Comparison of ENCODE assay signal across 4 worm cellular contexts in genomic region chrIV:2602862-2603189, ce11.
TF ChIP-seq lines count a peak whose summit lies in the region.

No protein-coding gene starts in this region.

TF ChIP-seq in whole organism, L1 larva, 84 proteins besides CTCF, POLR2A, EP300 and RAD21:
- TF ChIP-seq nhr-20 (tag; optimal IDR thresholded peaks at IDR 0.05; lab: Kevin White, UChicago), result no peak
- TF ChIP-seq tbx-2 (tag; optimal IDR thresholded peaks at IDR 0.05; lab: Kevin White, UChicago), result no peak
- no peak for TF ChIP-seq mef-2 (tag; optimal IDR thresholded peaks at IDR 0.05; lab: Kevin White, UChicago)
- TF ChIP-seq hlh-17 (GFP tag; optimal IDR thresholded peaks at IDR 0.05; lab: Kevin White, UChicago; ENCODE audit: borderline replicate concordance), result peak; percentile 27
- peak; percentile 28 for TF ChIP-seq lin-13 (GFP tag; optimal IDR thresholded peaks at IDR 0.05; lab: Kevin White, UChicago)
TF ChIP-seq in whole organism, L1 larva: peak in this region for 2.

TF ChIP-seq in whole organism, L4 larva, 104 proteins besides CTCF, POLR2A, EP300 and RAD21 (continues in another document):
- TF ChIP-seq ceh-20 (GFP tag; IDR thresholded peaks at IDR 0.05; lab: Robert Waterston, UW), result no peak; the same call in 1 of the 2 replicates
- TF ChIP-seq nhr-48 (tag; optimal IDR thresholded peaks at IDR 0.05; lab: Kevin White, UChicago), result no peak
- TF ChIP-seq nhr-25 (tag; optimal IDR thresholded peaks at IDR 0.05; lab: Kevin White, UChicago; ENCODE audit: borderline replicate concordance, insufficient read depth), result no peak
- no peak for TF ChIP-seq ZK546.5 (tag; optimal IDR thresholded peaks at IDR 0.05; lab: Kevin White, UChicago)
- no peak for TF ChIP-seq duxl-1 (tag; optimal IDR thresholded peaks at IDR 0.05; lab: Kevin White, UChicago; ENCODE audit: poor library complexity)
- 0 out of 2 replicates have a peak, but pooled peaks have one; percentile 14 for TF ChIP-seq tag-97 (GFP tag; IDR thresholded peaks at IDR 0.05; lab: Robert Waterston, UW)
- TF ChIP-seq aly-2 (tag; optimal IDR thresholded peaks at IDR 0.05; lab: Kevin White, UChicago), result no peak
- no peak for TF ChIP-seq mdt-29 (GFP tag; IDR thresholded peaks at IDR 0.05; lab: Robert Waterston, UW)
- peak; percentile 62; the same call in 1 of the 2 replicates for TF ChIP-seq T26A8.4 (GFP tag; IDR thresholded peaks at IDR 0.05; lab: Robert Waterston, UW)
- no peak for TF ChIP-seq cey-2 (tag; optimal IDR thresholded peaks at IDR 0.05; lab: Kevin White, UChicago; ENCODE audit: borderline replicate concordance, insufficient read depth)
- 0 out of 2 replicates have a peak, but pooled peaks have one; percentile 68 for TF ChIP-seq D1046.2 (GFP tag; IDR thresholded peaks at IDR 0.05; lab: Robert Waterston, UW)
- peak; percentile 59; the same call in 1 of the 2 replicates for TF ChIP-seq madf-9 (GFP tag; conservative IDR thresholded peaks at IDR 0.05; lab: Robert Waterston, UW)
- no peak for TF ChIP-seq mdl-1 (tag; optimal IDR thresholded peaks at IDR 0.05; lab: Kevin White, UChicago)
- TF ChIP-seq ctbp-1 (GFP tag; IDR thresholded peaks at IDR 0.05; lab: Robert Waterston, UW), result peak; percentile 43; the same call in 1 of the 2 replicates
- TF ChIP-seq nhr-111 (GFP tag; optimal IDR thresholded peaks at IDR 0.05; lab: Kevin White, UChicago), result no peak
- no peak for TF ChIP-seq nhr-76 (tag; optimal IDR thresholded peaks at IDR 0.05; lab: Kevin White, UChicago)
- TF ChIP-seq lim-7 (GFP tag; IDR thresholded peaks at IDR 0.05; lab: Robert Waterston, UW), result 0 out of 2 replicates have a peak, but pooled peaks have one; percentile 42
- 0 out of 2 replicates have a peak, but pooled peaks have one; percentile 22 for TF ChIP-seq php-3 (GFP tag; IDR thresholded peaks at IDR 0.05; lab: Robert Waterston, UW)
- TF ChIP-seq zip-2 (tag; optimal IDR thresholded peaks at IDR 0.05; lab: Kevin White, UChicago), result peak; percentile 4
- no peak for TF ChIP-seq daf-12 (tag; optimal IDR thresholded peaks at IDR 0.05; lab: Kevin White, UChicago)
- peak; percentile 76 for TF ChIP-seq set-16 (GFP tag; IDR thresholded peaks at IDR 0.05; lab: Robert Waterston, UW)
- TF ChIP-seq daf-19 (GFP tag; conservative IDR thresholded peaks at IDR 0.05; lab: Robert Waterston, UW), result no peak
- TF ChIP-seq aha-1 (tag; lab: Kevin White, UChicago), result no peak
- TF ChIP-seq Y5F2A.4 (GFP tag; optimal IDR thresholded peaks at IDR 0.05; lab: Kevin White, UChicago), result no peak
- peak; percentile 32 for TF ChIP-seq lin-38 (GFP tag; IDR thresholded peaks at IDR 0.05; lab: Robert Waterston, UW)
- TF ChIP-seq F10B5.3 (tag; optimal IDR thresholded peaks at IDR 0.05; lab: Kevin White, UChicago), result no peak

TF ChIP-seq in whole organism, early embryonic, 17 proteins besides CTCF, POLR2A, EP300 and RAD21:
- TF ChIP-seq flt-1 (GFP tag; IDR thresholded peaks at IDR 0.05; lab: Robert Waterston, UW) (no peak), hnd-1 (tag; optimal IDR thresholded peaks at IDR 0.05; lab: Kevin White, UChicago) (no peak), B0310.2 (tag; optimal IDR thresholded peaks at IDR 0.05; lab: Kevin White, UChicago) (no peak), tra-4 (tag; optimal IDR thresholded peaks at IDR 0.05; lab: Kevin White, UChicago) (no peak), tbx-11 (GFP tag; IDR thresholded peaks at IDR 0.05; lab: Robert Waterston, UW) (no peak), sea-1 (GFP tag; conservative IDR thresholded peaks at IDR 0.05; lab: Robert Waterston, UW) (0 out of 2 replicates have a peak, but pooled peaks have one; percentile 12)

TF ChIP-seq in whole organism, young adult, 124 proteins besides CTCF, POLR2A, EP300 and RAD21:
- TF ChIP-seq atf-7 (tag; optimal IDR thresholded peaks at IDR 0.05; lab: Kevin White, UChicago) (no peak), egrh-3 (GFP tag; IDR thresholded peaks at IDR 0.05; lab: Robert Waterston, UW) (peak; percentile 45; the same call in 1 of the 2 replicates), chd-7 (tag; optimal IDR thresholded peaks at IDR 0.05; lab: Kevin White, UChicago) (peak; percentile 77), let-607 (tag; optimal IDR thresholded peaks at IDR 0.05; lab: Kevin White, UChicago) (peak in 1 of 2 experiments; percentile 11), attf-3 (GFP tag; conservative IDR thresholded peaks at IDR 0.05; lab: Robert Waterston, UW) (peak; percentile 49; the same call in 1 of the 2 replicates), pbrm-1 (GFP tag; IDR thresholded peaks at IDR 0.05; lab: Robert Waterston, UW) (peak; percentile 51; the same call in 1 of the 2 replicates), tbp1 (GFP tag; optimal IDR thresholded peaks at IDR 0.05; lab: Kevin White, UChicago) (peak; percentile 47), snpc-1.1 (tag; optimal IDR thresholded peaks at IDR 0.05; lab: Kevin White, UChicago; ENCODE audit: insufficient read depth) (no peak), hsf-1 (GFP tag; IDR thresholded peaks at IDR 0.05; lab: Robert Waterston, UW) (0 out of 2 replicates have a peak, but pooled peaks have one; percentile 23), sea-2 (GFP tag; IDR thresholded peaks at IDR 0.05; lab: Robert Waterston, UW) (peak; percentile 11; the same call in 1 of the 2 replicates), repo-1 (tag; optimal IDR thresholded peaks at IDR 0.05; lab: Kevin White, UChicago) (no peak), bed-1 (GFP tag; IDR thresholded peaks at IDR 0.05; lab: Robert Waterston, UW) (no peak), madf-8 (GFP tag; conservative IDR thresholded peaks at IDR 0.05; lab: Robert Waterston, UW) (0 out of 2 replicates have a peak, but pooled peaks have one; percentile 8), somi-1 (GFP tag; optimal IDR thresholded peaks at IDR 0.05; lab: Kevin White, UChicago) (no peak), ceh-27 (GFP tag; optimal IDR thresholded peaks at IDR 0.05; lab: Kevin White, UChicago) (no peak), ceh-40 (GFP tag; IDR thresholded peaks at IDR 0.05; lab: Robert Waterston, UW) (no peak), athp-1 (tag; optimal IDR thresholded peaks at IDR 0.05; lab: Kevin White, UChicago) (peak; percentile 21), let-526 (GFP tag; IDR thresholded peaks at IDR 0.05; lab: Robert Waterston, UW) (no peak; the same call in 1 of the 2 replicates), sptf-2 (GFP tag; optimal IDR thresholded peaks at IDR 0.05; lab: Kevin White, UChicago) (peak; percentile 32), rpc-1 (optimal IDR thresholded peaks at IDR 0.05; lab: Kevin White, UChicago) (no peak), rpc-1 (tag; optimal IDR thresholded peaks at IDR 0.05; lab: Kevin White, UChicago) (peak; percentile 24), F23B12.7 (tag; optimal IDR thresholded peaks at IDR 0.05; lab: Kevin White, UChicago; ENCODE audit: insufficient read depth) (no peak), egl-44 (GFP tag; IDR thresholded peaks at IDR 0.05; lab: Robert Waterston, UW) (0 out of 2 replicates have a peak, but pooled peaks have one; percentile 14), ceh-91 (GFP tag; IDR thresholded peaks at IDR 0.05; lab: Robert Waterston, UW) (no peak), F33H1.4 (GFP tag; IDR thresholded peaks at IDR 0.05; lab: Robert Waterston, UW) (peak; percentile 39), K12H6.12 (tag; optimal IDR thresholded peaks at IDR 0.05; lab: Kevin White, UChicago) (no peak), nhr-120 (GFP tag; IDR thresholded peaks at IDR 0.05; lab: Robert Waterston, UW) (peak; percentile 78; the same call in 1 of the 2 replicates), Y53G8AR.9 (GFP tag; conservative IDR thresholded peaks at IDR 0.05; lab: Robert Waterston, UW) (no peak), F49E8.2 (tag; optimal IDR thresholded peaks at IDR 0.05; lab: Kevin White, UChicago; ENCODE audit: insufficient read depth) (no peak), Y95B8A.8 (GFP tag; IDR thresholded peaks at IDR 0.05; lab: Robert Waterston, UW) (0 out of 2 replicates have a peak, but pooled peaks have one; percentile 17), zfh-2 (GFP tag; conservative IDR thresholded peaks at IDR 0.05; lab: Robert Waterston, UW) (peak; percentile 84), F10E7.11 (tag; optimal IDR thresholded peaks at IDR 0.05; lab: Kevin White, UChicago) (no peak), D2030.7 (GFP tag; IDR thresholded peaks at IDR 0.05; lab: Robert Waterston, UW) (peak; percentile 51; the same call in 1 of the 2 replicates), mcd-1 (GFP tag; IDR thresholded peaks at IDR 0.05; lab: Robert Waterston, UW) (peak; percentile 46; the same call in 1 of the 2 replicates)
